Fruit fly (Drosophila melanogaster) whole organism, adult: Measurements from ENCODE around the gene Or67d.

ENCODE experiments used
- CG33017 ChIP-seq: fragments of 200-800 bp; sonication (Bioruptor generic); optimal IDR thresholded peaks from 2 replicates; lab custom pipeline; 2018; ENCODE audit warnings: missing biosample characterization, mild to moderate bottlenecking, missing genetic modification characterization, moderate library complexity
- CG5204 ChIP-seq: fragments of 200-800 bp; sonication (Bioruptor generic); optimal IDR thresholded peaks from 2 replicates; lab custom pipeline; 2016; ENCODE audit warnings: missing biosample characterization, missing genetic modification characterization
- CG7045 ChIP-seq: fragments of 200-800 bp; sonication (Bioruptor generic); optimal IDR thresholded peaks from 2 replicates; lab custom pipeline; 2017; ENCODE audit warnings: missing biosample characterization, mild to moderate bottlenecking, missing genetic modification characterization
- bab1 ChIP-seq: fragments of 200-800 bp; sonication (Bioruptor generic); optimal IDR thresholded peaks from 3 replicates; lab custom pipeline; 2019; ENCODE audit warnings: missing biosample characterization, mild to moderate bottlenecking, missing genetic modification characterization, moderate library complexity
- cic ChIP-seq: fragments of 200-800 bp; sonication (Bioruptor generic); optimal IDR thresholded peaks from 2 replicates; lab custom pipeline; 2017; ENCODE audit warnings: missing biosample characterization, mild to moderate bottlenecking, missing genetic modification characterization, moderate library complexity
- cnc ChIP-seq, 2 experiments: fragments of >200 bp; optimal IDR thresholded peaks; 2 replicates each; lab custom pipeline; 2017

DNA sequence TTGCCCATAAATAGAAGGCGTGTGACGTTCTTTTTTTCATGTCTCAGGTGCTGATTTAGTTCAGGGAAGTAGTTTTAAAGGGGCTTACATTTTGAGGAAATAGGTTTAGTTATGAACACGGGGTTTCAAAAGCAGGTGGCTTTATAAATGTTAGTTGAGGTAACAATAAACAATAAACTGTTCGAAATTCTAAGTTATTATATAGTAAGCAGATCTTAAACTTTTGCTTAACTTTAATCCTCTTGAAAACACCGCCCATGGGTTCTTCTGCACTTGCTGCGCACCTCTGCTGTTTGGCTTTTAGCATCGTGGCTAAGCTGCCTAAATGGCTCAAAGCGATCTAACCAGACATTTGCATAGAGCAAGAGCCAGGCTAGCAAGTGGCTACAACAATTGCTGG is 42.5 kb upstream of the Or67d start:
- TF ChIP-seq CG33017: no peak
- TF ChIP-seq CG5204: no peak
- no peak for TF ChIP-seq bab1
- TF ChIP-seq cnc (optimal IDR thresholded peaks at IDR 0.05; lab: Kevin White, UChicago): no peak
- no peak for TF ChIP-seq CG7045
- TF ChIP-seq cic (GFP tag; lab: Kevin White, UChicago): no peak
